Fruit fly (Drosophila melanogaster) whole organism, wandering third instar larva: ENCODE measurements around the gene CG17440.

Experiments used
- Abd-B ChIP-seq: fragments of >200 bp; optimal IDR thresholded peaks from 2 replicates; lab custom pipeline; 2017; ENCODE audit warnings: missing biosample characterization, missing genetic modification characterization
- CG32264 ChIP-seq: fragments of 200-800 bp; sonication (Bioruptor generic); optimal IDR thresholded peaks from 2 replicates; lab custom pipeline; 2016; ENCODE audit warnings: missing biosample characterization, missing genetic modification characterization
- Dif ChIP-seq: fragments of 200-275, 200-300 bp; sonication (Bioruptor generic); optimal IDR thresholded peaks from 2 replicates; lab custom pipeline; 2018; ENCODE audit warnings: missing biosample characterization, missing genetic modification characterization; ENCODE audit not compliant: partially characterized antibody
- GATAd ChIP-seq: sonication (Bioruptor generic); optimal IDR thresholded peaks from 2 replicates; lab custom pipeline; 2016; ENCODE audit warnings: missing biosample characterization, missing genetic modification characterization
- HLH106 ChIP-seq: fragments of 200-800 bp; optimal IDR thresholded peaks from 3 replicates; lab custom pipeline; 2019; ENCODE audit warnings: missing biosample characterization, mild to moderate bottlenecking, missing genetic modification characterization, moderate library complexity
- Hr78 ChIP-seq: fragments of >200 bp; optimal IDR thresholded peaks from 2 replicates; lab custom pipeline; 2017; ENCODE audit warnings: missing biosample characterization, missing genetic modification characterization
- Hr83 ChIP-seq: fragments of 200-300 bp; sonication (Bioruptor generic); optimal IDR thresholded peaks from 2 replicates; lab custom pipeline; 2016; ENCODE audit warnings: missing biosample characterization, mild to moderate bottlenecking, missing genetic modification characterization, moderate library complexity; ENCODE audit not compliant: poor library complexity, severe bottlenecking
- Mio ChIP-seq: sonication (Bioruptor generic); optimal IDR thresholded peaks from 2 replicates; lab custom pipeline; 2016; ENCODE audit warnings: missing biosample characterization, missing genetic modification characterization
- OdsH ChIP-seq: fragments of 200-800 bp; sonication (Bioruptor generic); optimal IDR thresholded peaks from 2 replicates; lab custom pipeline; 2016; ENCODE audit warnings: missing biosample characterization, mild to moderate bottlenecking, missing genetic modification characterization
- Rel ChIP-seq, 2 experiments: fragments of 200-800 bp; sonication (Bioruptor generic) in 1 of 2; optimal IDR thresholded peaks; 2 replicates in 1 of 2; 3 replicates in 1 of 2; lab custom pipeline; 2016 to 2019; ENCODE audit warnings: mild to moderate bottlenecking in 2 of 2, missing biosample characterization in 2 of 2, missing genetic modification characterization in 2 of 2, moderate library complexity in 1 of 2
- Sp1 ChIP-seq: fragments of 200-800 bp; sonication (Bioruptor generic); optimal IDR thresholded peaks from 3 replicates; lab custom pipeline; 2019; ENCODE audit warnings: missing biosample characterization, mild to moderate bottlenecking, missing genetic modification characterization, moderate library complexity
- Vsx2 ChIP-seq: fragments of 200-300, 225-300 bp; sonication (Bioruptor generic); optimal IDR thresholded peaks from 2 replicates; lab custom pipeline; 2018; ENCODE audit warnings: missing biosample characterization, missing genetic modification characterization; ENCODE audit not compliant: partially characterized antibody
- br ChIP-seq: fragments of 200-800 bp; sonication (Bioruptor generic); optimal IDR thresholded peaks from 2 replicates; lab custom pipeline; 2016; ENCODE audit warnings: missing biosample characterization, missing genetic modification characterization
- brk ChIP-seq: fragments of 200-800 bp; sonication (Bioruptor generic); optimal IDR thresholded peaks from 2 replicates; lab custom pipeline; 2016; ENCODE audit warnings: missing biosample characterization, mild to moderate bottlenecking, missing genetic modification characterization
- dl ChIP-seq, 2 experiments: fragments of 175-275, 200-275 bp in 1 of 2; fragments of 200-275 bp in 1 of 2; sonication (Bioruptor generic); optimal IDR thresholded peaks; lab custom pipeline; 2018; ENCODE audit warnings: mild to moderate bottlenecking in 2 of 2, missing biosample characterization in 2 of 2, missing genetic modification characterization in 2 of 2, moderate library complexity in 2 of 2; ENCODE audit not compliant: partially characterized antibody in 2 of 2, insufficient read depth in 1 of 2
- dmrt93B ChIP-seq: fragments of 200-800 bp; sonication (Bioruptor generic); optimal IDR thresholded peaks from 2 replicates; lab custom pipeline; 2018; ENCODE audit warnings: missing biosample characterization, mild to moderate bottlenecking, missing genetic modification characterization
- ey ChIP-seq: fragments of 200-800 bp; sonication (Bioruptor generic); optimal IDR thresholded peaks from 2 replicates; lab custom pipeline; 2016; ENCODE audit warnings: missing biosample characterization, missing genetic modification characterization
- fru ChIP-seq: fragments of 200-800 bp; sonication (Bioruptor generic); optimal IDR thresholded peaks from 3 replicates; lab custom pipeline; 2016; ENCODE audit warnings: missing biosample characterization, mild to moderate bottlenecking, missing genetic modification characterization
- h ChIP-seq: fragments of 200-800 bp; sonication (Bioruptor generic); optimal IDR thresholded peaks from 3 replicates; lab custom pipeline; 2016; ENCODE audit warnings: missing biosample characterization, mild to moderate bottlenecking, missing genetic modification characterization
- jim ChIP-seq: fragments of 175-275, 200-325 bp; sonication (Bioruptor generic); optimal IDR thresholded peaks from 2 replicates; lab custom pipeline; 2016; ENCODE audit warnings: missing biosample characterization, mild to moderate bottlenecking, missing genetic modification characterization
- lola ChIP-seq: fragments of >200 bp; optimal IDR thresholded peaks from 2 replicates; lab custom pipeline; 2017; ENCODE audit warnings: missing biosample characterization, missing genetic modification characterization
- pan ChIP-seq: fragments of >200 bp; optimal IDR thresholded peaks from 2 replicates; lab custom pipeline; 2017
- psq ChIP-seq: fragments of 200-800 bp; sonication (Bioruptor generic); optimal IDR thresholded peaks from 3 replicates; lab custom pipeline; 2017; ENCODE audit warnings: missing biosample characterization, mild to moderate bottlenecking, missing genetic modification characterization, moderate library complexity
- rgr ChIP-seq: fragments of 200-800 bp; sonication (Bioruptor generic); optimal IDR thresholded peaks from 3 replicates; lab custom pipeline; 2016; ENCODE audit warnings: missing biosample characterization, mild to moderate bottlenecking, missing genetic modification characterization
- sage ChIP-seq: fragments of 200-800 bp; sonication (Bioruptor generic); optimal IDR thresholded peaks from 2 replicates; lab custom pipeline; 2016; ENCODE audit warnings: missing biosample characterization, mild to moderate bottlenecking, missing genetic modification characterization
- tai ChIP-seq: sonication (Bioruptor generic); optimal IDR thresholded peaks from 2 replicates; lab custom pipeline; 2016; ENCODE audit warnings: missing biosample characterization, missing genetic modification characterization
- woc ChIP-seq: sonication (Bioruptor generic); optimal IDR thresholded peaks from 2 replicates; lab custom pipeline; 2016; ENCODE audit warnings: missing biosample characterization, mild to moderate bottlenecking, missing genetic modification characterization

Gene CG17440

DNA sequence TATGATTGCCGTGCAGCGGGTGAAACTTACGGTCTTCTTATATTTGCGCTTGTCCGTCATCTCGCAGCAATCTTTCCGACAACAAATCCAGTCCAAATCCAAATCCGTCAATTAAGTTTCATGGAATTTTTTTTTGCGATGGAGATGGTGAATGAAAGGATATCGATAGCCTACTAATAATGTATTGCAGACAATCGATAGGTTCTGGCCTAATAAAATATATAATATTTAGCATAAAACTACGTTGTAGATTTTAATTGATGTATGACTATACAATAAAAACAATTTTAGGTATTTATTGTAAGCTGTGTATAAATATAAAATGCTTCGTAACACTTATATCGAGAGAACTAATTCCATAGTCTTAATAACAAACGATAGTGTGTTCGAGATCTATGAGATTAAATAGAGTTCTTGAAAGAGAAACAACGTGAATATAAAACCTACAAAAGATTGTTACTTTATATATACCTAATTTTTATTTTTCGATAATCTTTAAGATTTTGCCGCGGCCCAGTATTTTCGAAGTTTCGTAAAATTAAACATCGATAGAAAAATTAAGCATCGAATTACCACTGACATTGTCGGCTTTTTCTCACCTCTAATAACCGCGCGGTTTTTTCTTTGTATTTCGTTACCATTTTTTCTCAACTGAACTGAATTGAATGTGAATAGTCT, 3.2 kb upstream of the CG17440 start, which contains the start of the genes Cfp1 and Aladin:
Cfp1 (minus strand) TSS at position 131 of the 678 bp plus-strand sequence.
Aladin (plus strand) TSS at position 584 of the 678 bp plus-strand sequence.
- TF ChIP-seq dl (GFP tag; optimal IDR thresholded peaks at IDR 0.05; lab: Kevin White, UChicago; ENCODE audit: insufficient read depth in 1 of 2, partially characterized antibody in 2 of 2) (no peak), Hr78 (GFP tag; lab: Kevin White, UChicago) (no peak), HLH106 (tag; lab: Kevin White, UChicago) (no peak), pan (lab: Kevin White, UChicago) (no peak), OdsH (GFP tag; lab: Kevin White, UChicago) (no peak), woc (GFP tag; lab: Kevin White, UChicago) (no peak), Dif (no peak), Hr83 (GFP tag; lab: Kevin White, UChicago) (no peak), lola (GFP tag; lab: Kevin White, UChicago) (no peak), h (GFP tag; lab: Kevin White, UChicago) (no peak), sage (no peak), Mio (no peak), brk (no peak), tai (GFP tag; lab: Kevin White, UChicago) (no peak), dmrt93B (no peak), rgr (GFP tag; lab: Kevin White, UChicago) (no peak), jim (GFP tag; lab: Kevin White, UChicago) (no peak)

DNA sequence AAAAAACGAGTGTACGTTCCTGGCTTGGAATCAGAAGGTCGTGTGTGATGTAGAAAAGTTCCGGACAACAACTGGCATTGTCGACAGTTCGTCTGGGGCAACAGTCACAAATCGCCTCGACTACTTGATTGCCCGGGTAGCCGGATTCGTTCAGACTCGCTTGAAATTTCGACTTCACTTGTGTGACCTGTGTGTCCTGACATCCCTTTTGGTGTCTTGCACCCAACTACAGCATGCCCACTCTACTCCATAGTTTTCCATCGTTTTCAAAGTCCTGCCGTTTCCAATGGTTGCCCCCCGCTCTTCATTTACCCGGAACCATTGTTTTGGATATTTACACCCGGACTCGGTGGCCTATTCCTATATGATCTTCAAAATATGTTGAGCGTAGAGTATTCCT, 2.1 kb downstream of the CG17440 start, which contains the start of gene Erk7:
Erk7 (minus strand) TSS at position 101 of the 400 bp plus-strand sequence.
- TF ChIP-seq Rel (GFP tag; optimal IDR thresholded peaks at IDR 0.05; lab: Kevin White, UChicago), result no peak
- no peak for TF ChIP-seq Rel (tag; optimal IDR thresholded peaks at IDR 0.05; lab: Kevin White, UChicago)
- no peak for TF ChIP-seq GATAd
- TF ChIP-seq pan (lab: Kevin White, UChicago), result no peak
- no peak for TF ChIP-seq HLH106 (tag; lab: Kevin White, UChicago)
- no peak for TF ChIP-seq br (GFP tag; lab: Kevin White, UChicago)
- TF ChIP-seq OdsH (GFP tag; lab: Kevin White, UChicago), result no peak
- no peak for TF ChIP-seq fru (GFP tag; lab: Kevin White, UChicago)

DNA sequence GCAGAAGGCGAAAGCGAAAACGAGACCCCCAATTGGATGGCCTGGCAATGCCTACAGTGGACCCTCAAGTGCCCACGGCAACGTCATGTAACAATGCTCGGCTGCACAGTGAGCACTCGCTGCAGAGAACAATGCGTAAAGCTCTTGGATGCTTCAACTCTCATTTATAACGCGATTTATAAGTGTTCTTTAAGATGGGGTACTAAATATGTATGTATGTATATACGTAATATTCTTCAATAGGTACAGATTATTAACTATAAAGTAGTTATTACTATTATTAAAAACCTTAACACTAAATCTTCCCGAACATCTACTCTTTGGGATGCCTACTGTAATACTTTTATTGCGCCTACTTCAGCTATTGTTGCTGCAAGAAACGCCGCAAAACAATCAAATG, 3.6 kb downstream of the CG17440 start:
- TF ChIP-seq Vsx2 (GFP tag; lab: Kevin White, UChicago) (no peak), Hr83 (GFP tag; lab: Kevin White, UChicago) (no peak), Sp1 (no peak), h (GFP tag; lab: Kevin White, UChicago) (no peak), Abd-B (no peak), ey (GFP tag; lab: Kevin White, UChicago) (no peak), HLH106 (tag; lab: Kevin White, UChicago) (no peak)
- TF ChIP-seq, all 38 proteins: peak for 0

DNA sequence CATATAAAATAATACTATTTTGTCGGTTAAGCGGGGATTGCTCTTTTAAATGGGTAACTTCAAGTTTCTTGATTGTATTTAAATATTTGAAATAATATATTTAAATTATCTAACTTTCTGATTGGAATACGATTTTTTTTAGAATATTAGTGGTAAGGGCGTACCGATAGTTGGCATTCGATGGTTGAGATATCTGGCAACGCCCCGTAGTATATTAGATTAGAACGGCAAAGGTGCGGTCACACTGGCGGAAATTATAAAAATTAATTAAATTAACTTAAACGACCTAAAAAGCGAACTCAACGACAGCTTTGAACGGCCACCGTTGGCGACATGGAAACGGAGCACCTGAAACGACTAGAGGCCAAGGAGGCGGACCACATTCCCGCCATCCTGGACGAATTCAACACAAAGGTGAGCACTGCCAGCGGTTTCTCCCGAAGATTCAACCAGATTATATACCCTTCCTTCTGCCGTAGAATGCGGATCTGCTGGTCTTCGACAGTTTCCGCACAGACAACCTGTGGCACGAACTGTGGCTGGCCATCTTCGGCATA, 13.7 kb downstream of the CG17440 start, which contains the start of gene ric8a:
ric8a (plus strand) TSS at position 205 of the 557 bp plus-strand sequence.
- TF ChIP-seq HLH106 (tag; lab: Kevin White, UChicago) (peak; percentile 30), rgr (GFP tag; lab: Kevin White, UChicago) (peak; percentile 27), Hr83 (GFP tag; lab: Kevin White, UChicago) (peak; percentile 15), dmrt93B (no peak), Abd-B (no peak), OdsH (GFP tag; lab: Kevin White, UChicago) (no peak), jim (GFP tag; lab: Kevin White, UChicago) (no peak), woc (GFP tag; lab: Kevin White, UChicago) (peak; percentile 7), h (GFP tag; lab: Kevin White, UChicago) (peak; percentile 8), Rel (GFP tag; optimal IDR thresholded peaks at IDR 0.05; lab: Kevin White, UChicago) (no peak), Rel (tag; optimal IDR thresholded peaks at IDR 0.05; lab: Kevin White, UChicago) (no peak), CG32264 (GFP tag; lab: Kevin White, UChicago) (no peak)

DNA sequence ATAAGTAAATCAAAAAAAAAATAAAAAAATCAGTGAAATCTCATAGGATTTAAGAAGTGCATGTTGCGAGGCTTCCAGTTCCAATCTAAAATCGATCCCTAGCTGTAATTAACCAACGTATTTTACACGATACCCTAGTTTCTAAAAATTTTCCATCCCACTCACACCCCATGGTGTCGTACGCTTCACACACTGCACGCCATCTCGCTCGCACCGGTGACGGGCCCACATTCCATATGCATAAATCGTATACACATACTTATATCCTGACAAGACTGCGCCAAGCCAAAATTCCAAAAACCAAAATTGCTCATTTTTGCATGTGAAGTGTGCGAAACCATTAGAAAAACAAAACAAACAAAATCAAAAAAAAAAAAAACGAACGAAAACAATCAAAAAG, 14.7 kb downstream of the CG17440 start:
- TF ChIP-seq CG32264 (GFP tag; lab: Kevin White, UChicago), result no peak
- TF ChIP-seq h (GFP tag; lab: Kevin White, UChicago), result no peak
- TF ChIP-seq psq, result no peak
- TF ChIP-seq tai (GFP tag; lab: Kevin White, UChicago), result no peak
- no peak for TF ChIP-seq woc (GFP tag; lab: Kevin White, UChicago)
- TF ChIP-seq, all 38 proteins: peak for 0
